Worm (Caenorhabditis elegans) whole organism, midembryonic: ENCODE measurements around the gene tra-3.

Source experiments
- flt-1 ChIP-seq: fragments of 200-800 bp; sonication (Bioruptor generic); IDR thresholded peaks from 2 replicates; pipeline ENCODE4 v1.3.6; 2022; ENCODE audit warnings: missing genetic modification characterization, missing compliant biosample characterization
- klf-2 ChIP-seq: fragments of 200-800 bp; sonication (Bioruptor generic); conservative IDR thresholded peaks from 2 replicates; pipeline ENCODE4 v1.3.6; 2022; ENCODE audit warnings: missing genetic modification reagents, missing genetic modification characterization, missing compliant biosample characterization
- ref-1 ChIP-seq: fragments of 200-800 bp; sonication (Bioruptor generic); conservative IDR thresholded peaks from 2 replicates; pipeline ENCODE4 v1.3.6; 2022; ENCODE audit warnings: missing genetic modification reagents, missing genetic modification characterization, missing compliant biosample characterization
- ztf-23 ChIP-seq: fragments of 200-800 bp; sonication (Bioruptor generic); IDR thresholded peaks from 2 replicates; pipeline ENCODE4 v1.3.6; 2022; ENCODE audit warnings: missing genetic modification reagents, missing genetic modification characterization, missing compliant biosample characterization

- no peak for TF ChIP-seq flt-1 (GFP tag; lab: Robert Waterston, UW)
- TF ChIP-seq ztf-23: no peak
- TF ChIP-seq klf-2 (GFP tag; lab: Robert Waterston, UW): no peak
- no peak for TF ChIP-seq ref-1 (GFP tag; lab: Robert Waterston, UW)
These were observed 31.3 kb downstream of the tra-3 start, which contains the start of gene xdh-1 for ce11 chrIV:14412655-14413054.
